Worm (Caenorhabditis elegans) whole organism, midembryonic: ENCODE results near the gene nsy-7.

Experiments
- T22C8.4 ChIP-seq: fragments of 200-800 bp; sonication (Bioruptor generic); IDR thresholded peaks from 2 replicates; pipeline ENCODE4 v1.3.6; 2022; ENCODE audit warnings: missing genetic modification characterization, missing compliant biosample characterization
- cog-1 ChIP-seq: sonication (generic microtip); optimal IDR thresholded peaks from 2 replicates; lab custom pipeline; 2016; ENCODE audit warnings: missing genetic modification characterization, missing compliant biosample characterization
- flt-1 ChIP-seq: fragments of 200-800 bp; sonication (Bioruptor generic); IDR thresholded peaks from 2 replicates; pipeline ENCODE4 v1.3.6; 2022; ENCODE audit warnings: missing genetic modification characterization, missing compliant biosample characterization
- klf-2 ChIP-seq: fragments of 200-800 bp; sonication (Bioruptor generic); conservative IDR thresholded peaks from 2 replicates; pipeline ENCODE4 v1.3.6; 2022; ENCODE audit warnings: missing genetic modification reagents, missing genetic modification characterization, missing compliant biosample characterization
- med-1 ChIP-seq: sonication (generic microtip); optimal IDR thresholded peaks from 2 replicates; lab custom pipeline; 2017; ENCODE audit warnings: missing genetic modification characterization, mild to moderate bottlenecking, missing compliant biosample characterization, antibody characterized with exemption, missing genetic modification reagents; ENCODE audit not compliant: insufficient read depth
- ref-1 ChIP-seq: fragments of 200-800 bp; sonication (Bioruptor generic); conservative IDR thresholded peaks from 2 replicates; pipeline ENCODE4 v1.3.6; 2022; ENCODE audit warnings: missing genetic modification reagents, missing genetic modification characterization, missing compliant biosample characterization
- tab-1 ChIP-seq: fragments of 200-800 bp; sonication (Bioruptor generic); IDR thresholded peaks from 2 replicates; pipeline ENCODE4 v1.3.6; 2022; ENCODE audit warnings: missing genetic modification characterization, missing compliant biosample characterization
- ztf-23 ChIP-seq: fragments of 200-800 bp; sonication (Bioruptor generic); IDR thresholded peaks from 2 replicates; pipeline ENCODE4 v1.3.6; 2022; ENCODE audit warnings: missing genetic modification reagents, missing genetic modification characterization, missing compliant biosample characterization
- ztf-29 ChIP-seq: fragments of 200-800 bp; sonication (Bioruptor generic); IDR thresholded peaks from 2 replicates; pipeline ENCODE4 v1.3.6; 2022; ENCODE audit warnings: missing genetic modification reagents, missing genetic modification characterization, missing compliant biosample characterization

nsy-7 gene

DNA sequence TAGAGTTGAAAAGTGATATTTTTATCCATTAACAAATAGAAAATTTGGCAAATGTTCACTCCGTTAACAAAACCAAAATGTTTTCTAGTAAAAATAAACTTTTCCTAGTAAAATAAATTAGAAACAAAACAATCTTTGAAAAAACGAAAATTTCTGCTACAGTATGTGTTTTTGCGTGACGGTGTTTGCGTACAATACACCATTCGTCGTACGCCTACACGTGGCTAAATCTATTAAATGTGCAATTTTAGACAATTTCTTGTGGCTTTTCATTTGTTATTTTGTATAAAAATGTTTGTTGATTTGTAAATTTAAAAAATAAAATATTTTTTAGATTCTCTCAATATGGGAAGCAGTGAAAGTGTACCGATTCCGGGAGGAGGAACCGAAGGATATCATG is 26.7 kb upstream of the nsy-7 start, which contains the start of gene Y42H9AR.1:
Y42H9AR.1 (plus strand) TSS at position 233 of the 400 bp plus-strand sequence.
- TF ChIP-seq ztf-23 (no peak), cog-1 (no peak), flt-1 (GFP tag; lab: Robert Waterston, UW) (no peak), med-1 (GFP tag; lab: Kevin White, UChicago) (no peak), tab-1 (no peak), ztf-29 (no peak)

DNA sequence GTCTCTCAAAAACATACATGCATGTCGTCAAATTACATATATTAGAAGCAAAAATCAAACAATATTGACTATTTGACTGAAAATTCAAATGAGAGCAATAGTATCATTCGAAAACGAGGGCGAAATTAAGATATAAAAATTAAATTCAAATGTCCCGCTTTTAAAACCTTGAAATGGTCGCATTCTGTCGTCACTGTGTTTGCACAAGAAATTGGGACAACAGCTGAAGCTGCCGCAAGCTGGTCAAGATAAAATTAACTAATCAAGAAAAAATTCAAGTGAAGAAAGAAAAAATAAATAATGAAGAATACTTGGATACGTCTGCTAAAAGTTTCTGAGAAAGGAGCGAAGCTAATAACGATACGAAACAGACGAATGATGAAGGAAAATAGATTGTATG is 26.2 kb upstream of the nsy-7 start:
- TF ChIP-seq flt-1 (GFP tag; lab: Robert Waterston, UW): no peak
- no peak for TF ChIP-seq med-1 (GFP tag; lab: Kevin White, UChicago)
- no peak for TF ChIP-seq klf-2

DNA sequence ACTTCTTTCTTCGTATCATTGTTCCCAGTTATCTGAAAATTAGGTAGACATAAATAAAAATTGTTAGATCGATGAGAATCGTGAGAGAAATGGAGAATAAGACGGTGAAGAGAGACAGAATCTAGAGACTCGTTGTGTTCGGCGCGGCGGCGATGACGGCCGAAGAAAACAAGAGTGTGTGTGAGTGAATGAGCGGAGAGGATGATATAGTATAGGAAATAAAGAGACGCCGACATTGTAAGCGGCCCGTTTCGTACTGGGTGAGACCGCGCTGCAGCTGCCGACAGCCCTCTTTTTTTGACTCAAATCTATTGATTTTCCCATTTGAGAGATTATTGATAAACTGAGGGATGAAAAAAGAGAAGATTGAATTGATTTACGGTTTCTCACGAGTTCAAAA is 25.7 kb upstream of the nsy-7 start, which contains the start of gene Y42H9AR.4:
Y42H9AR.4 (minus strand) TSS at position 32 of the 400 bp plus-strand sequence.
- TF ChIP-seq cog-1: peak; percentile 46
- no peak for TF ChIP-seq T22C8.4 (GFP tag; lab: Robert Waterston, UW)

DNA sequence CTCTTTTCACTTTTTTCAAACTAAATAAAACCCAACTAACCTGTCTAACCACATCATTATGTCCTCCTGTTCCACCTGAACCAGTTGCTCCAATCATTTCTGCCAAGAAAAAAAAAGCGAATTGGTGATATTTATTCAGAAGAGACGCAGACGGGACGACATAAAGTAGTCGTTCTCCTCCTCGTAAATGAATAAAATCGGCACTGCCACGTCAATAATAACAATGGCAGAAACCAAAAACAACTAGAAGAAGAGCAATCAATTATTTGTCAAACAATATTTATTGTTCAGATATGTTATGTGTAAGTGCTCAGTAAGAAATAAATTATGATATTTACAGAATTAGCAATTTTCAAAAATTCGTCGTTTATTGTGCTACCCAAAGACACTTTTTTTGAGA is 21.1 kb upstream of the nsy-7 start, which contains the start of gene rabs-5:
rabs-5 (minus strand) TSS at position 101 of the 400 bp plus-strand sequence.
- no peak for TF ChIP-seq ztf-29
- TF ChIP-seq ref-1 (GFP tag; lab: Robert Waterston, UW): no peak
- TF ChIP-seq tab-1: no peak
- no peak for TF ChIP-seq T22C8.4 (GFP tag; lab: Robert Waterston, UW)
- no peak for TF ChIP-seq cog-1
- TF ChIP-seq ztf-23: no peak
- no peak for TF ChIP-seq flt-1 (GFP tag; lab: Robert Waterston, UW)
- TF ChIP-seq med-1 (GFP tag; lab: Kevin White, UChicago): no peak
- no peak for TF ChIP-seq klf-2

DNA sequence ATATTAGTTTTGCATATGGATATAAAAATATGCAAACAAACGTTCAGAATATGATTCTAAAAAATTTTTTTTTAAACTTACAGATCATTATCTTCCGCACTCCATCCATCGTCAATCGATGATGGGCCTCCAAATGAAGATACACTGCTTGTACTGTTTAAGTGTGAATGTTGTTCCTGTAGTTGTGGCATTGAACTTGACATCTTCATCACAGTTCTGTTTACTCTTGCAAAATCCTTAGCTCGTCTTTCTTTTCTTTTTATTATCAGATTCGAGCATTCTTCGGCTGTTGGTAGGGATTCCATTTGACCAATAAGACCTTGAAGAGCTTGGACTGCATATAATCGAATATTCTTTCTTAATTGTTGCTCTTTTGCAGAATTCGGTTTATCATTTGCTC is 18.6 kb upstream of the nsy-7 start:
- no peak for TF ChIP-seq ztf-23
- no peak for TF ChIP-seq T22C8.4 (GFP tag; lab: Robert Waterston, UW)
- no peak for TF ChIP-seq flt-1 (GFP tag; lab: Robert Waterston, UW)
- TF ChIP-seq tab-1: no peak
- TF ChIP-seq klf-2: no peak
- no peak for TF ChIP-seq ref-1 (GFP tag; lab: Robert Waterston, UW)
- TF ChIP-seq cog-1: no peak

DNA sequence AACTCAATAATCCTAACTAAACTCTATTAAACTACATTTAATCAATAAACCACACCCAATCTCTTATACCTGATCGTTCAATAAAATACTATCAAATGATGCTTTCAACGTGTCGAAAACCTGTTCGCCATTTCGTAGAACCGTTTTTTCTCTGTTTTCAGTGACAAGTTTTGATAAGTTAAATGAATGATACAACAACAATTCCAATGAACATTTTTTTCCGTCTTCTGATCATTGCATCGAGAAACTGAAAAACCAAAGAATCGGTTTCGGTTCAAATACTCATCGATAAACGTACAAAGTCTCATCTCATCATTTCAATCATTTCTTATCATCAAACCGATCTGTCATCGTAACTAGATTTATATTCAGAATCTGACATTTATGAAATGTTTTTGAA is 16.7 kb upstream of the nsy-7 start:
- no peak for TF ChIP-seq med-1 (GFP tag; lab: Kevin White, UChicago)
- no peak for TF ChIP-seq flt-1 (GFP tag; lab: Robert Waterston, UW)
- no peak for TF ChIP-seq ztf-23
- no peak for TF ChIP-seq ztf-29
- TF ChIP-seq klf-2: no peak
- no peak for TF ChIP-seq tab-1

DNA sequence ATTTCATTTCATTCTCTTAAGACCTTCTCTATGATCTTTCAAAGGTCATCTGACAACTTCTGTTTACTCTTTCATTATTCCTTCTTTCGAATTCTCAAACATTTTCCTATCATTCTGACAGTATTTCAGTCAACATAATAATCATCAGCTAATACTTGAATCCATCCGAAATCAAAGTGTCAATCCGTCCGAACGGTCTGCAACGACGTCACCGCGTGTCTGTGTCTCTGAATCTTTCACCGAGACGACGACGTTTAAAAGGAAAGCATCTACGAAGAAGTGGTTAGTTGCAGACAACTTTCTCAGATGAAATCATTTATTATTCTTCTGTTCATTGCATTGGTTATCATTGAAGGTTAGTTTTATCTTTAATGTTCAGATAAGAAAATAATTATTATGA is 15.8 kb upstream of the nsy-7 start, which contains the start of gene Y42H9AR.5:
Y42H9AR.5 (plus strand) TSS at position 301 of the 400 bp plus-strand sequence.
- TF ChIP-seq tab-1: no peak
- no peak for TF ChIP-seq ztf-29
- no peak for TF ChIP-seq flt-1 (GFP tag; lab: Robert Waterston, UW)
- no peak for TF ChIP-seq med-1 (GFP tag; lab: Kevin White, UChicago)
- no peak for TF ChIP-seq ztf-23
- no peak for TF ChIP-seq klf-2
- no peak for TF ChIP-seq cog-1
- TF ChIP-seq ref-1 (GFP tag; lab: Robert Waterston, UW): no peak
- no peak for TF ChIP-seq T22C8.4 (GFP tag; lab: Robert Waterston, UW)

DNA sequence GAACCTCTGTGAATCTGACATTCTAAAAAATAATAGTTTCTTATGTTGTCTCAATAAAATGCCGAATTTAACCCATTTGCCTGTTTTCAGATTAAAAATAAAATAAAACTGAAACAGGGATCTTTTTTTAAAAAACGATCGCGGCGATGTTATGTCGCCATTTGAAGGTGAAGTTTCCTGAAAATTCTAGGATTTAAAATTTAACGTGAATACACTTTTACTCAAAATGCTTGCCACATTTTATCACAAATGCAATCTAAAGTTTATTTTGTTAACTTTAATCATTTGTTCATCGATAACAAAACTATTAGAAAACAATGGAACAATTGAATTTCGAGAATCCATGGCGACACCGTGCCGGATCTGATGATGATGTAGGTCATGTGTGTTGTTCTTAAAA is 13.1 kb upstream of the nsy-7 start, which contains the start of gene Y42H9AR.2:
Y42H9AR.2 (plus strand) TSS at position 301 of the 400 bp plus-strand sequence.
- no peak for TF ChIP-seq tab-1
- no peak for TF ChIP-seq ztf-29
- TF ChIP-seq ztf-23: no peak
- no peak for TF ChIP-seq flt-1 (GFP tag; lab: Robert Waterston, UW)
- no peak for TF ChIP-seq cog-1
- no peak for TF ChIP-seq ref-1 (GFP tag; lab: Robert Waterston, UW)
- TF ChIP-seq med-1 (GFP tag; lab: Kevin White, UChicago): no peak
- TF ChIP-seq klf-2: no peak
- no peak for TF ChIP-seq T22C8.4 (GFP tag; lab: Robert Waterston, UW)

DNA sequence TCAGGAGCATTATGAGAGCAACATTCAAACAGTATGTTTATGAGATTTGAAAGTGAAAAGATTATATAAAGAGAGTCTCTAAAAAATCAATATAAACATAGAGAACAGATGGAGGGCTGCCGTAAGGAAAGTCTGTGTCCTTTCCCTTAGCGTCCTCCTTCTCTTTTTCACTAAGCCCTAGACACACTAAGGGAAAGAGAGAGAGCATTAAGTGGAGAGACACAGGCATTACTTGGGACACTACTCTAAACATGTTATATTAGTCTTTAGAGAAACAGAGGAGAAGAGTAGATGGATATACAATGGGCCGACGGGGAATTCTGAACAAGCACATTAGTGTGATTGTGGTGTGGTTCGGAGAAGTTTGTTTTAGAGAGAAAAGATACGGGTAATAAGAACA is 9.9 kb upstream of the nsy-7 start:
- TF ChIP-seq klf-2 (no peak), flt-1 (GFP tag; lab: Robert Waterston, UW) (no peak), cog-1 (no peak), ztf-23 (no peak), tab-1 (no peak), med-1 (GFP tag; lab: Kevin White, UChicago) (no peak), ref-1 (GFP tag; lab: Robert Waterston, UW) (no peak), ztf-29 (no peak), T22C8.4 (GFP tag; lab: Robert Waterston, UW) (no peak)

DNA sequence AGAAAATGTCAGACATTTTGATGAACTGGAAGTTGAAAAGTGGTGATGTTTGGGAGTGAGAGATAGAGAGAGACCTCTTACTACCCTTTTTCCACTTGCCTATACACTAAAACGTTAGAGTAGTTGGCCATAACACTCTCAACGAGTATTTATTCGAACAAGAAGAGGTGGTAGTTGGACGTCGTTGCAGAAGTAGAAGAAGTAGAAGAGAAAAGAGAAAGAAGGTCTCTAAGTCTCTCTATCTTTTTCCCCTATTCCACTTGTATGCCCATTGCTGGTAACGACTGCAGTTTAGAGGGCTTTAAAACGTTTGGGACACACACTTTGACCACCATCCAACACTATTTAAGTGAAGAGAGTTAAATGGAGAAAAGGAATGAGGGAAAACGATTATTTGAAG is 5.1 kb upstream of the nsy-7 start:
- TF ChIP-seq T22C8.4 (GFP tag; lab: Robert Waterston, UW) (no peak), cog-1 (no peak)

DNA sequence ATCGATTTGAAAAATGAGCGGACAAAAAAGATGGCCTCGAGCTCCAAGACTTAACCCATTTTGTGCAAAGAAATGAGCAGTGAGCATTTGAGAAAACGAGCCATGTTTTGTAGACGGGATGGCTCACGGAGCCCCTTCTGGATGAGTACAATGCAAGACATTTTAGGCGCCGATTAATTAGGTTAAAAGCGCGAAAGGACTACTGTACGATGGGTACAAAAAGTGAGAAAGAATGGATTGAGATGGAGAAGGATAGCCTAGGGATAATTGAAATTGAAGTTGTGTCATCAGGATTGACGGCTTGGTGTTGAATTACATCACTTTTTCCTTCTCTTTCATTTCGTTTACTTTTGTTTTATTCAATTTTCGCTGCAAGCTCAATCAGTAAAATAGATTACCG is 5.7 kb downstream of the nsy-7 start:
- TF ChIP-seq ref-1 (GFP tag; lab: Robert Waterston, UW) (no peak), ztf-23 (no peak), ztf-29 (no peak), med-1 (GFP tag; lab: Kevin White, UChicago) (no peak), klf-2 (no peak), flt-1 (GFP tag; lab: Robert Waterston, UW) (no peak), T22C8.4 (GFP tag; lab: Robert Waterston, UW) (no peak), cog-1 (no peak), tab-1 (no peak)
